Worm (Caenorhabditis elegans) whole organism, L1 larva: ENCODE data around the gene sri-60.

ENCODE experiments used
- C16A3.4 ChIP-seq: fragments of 150-350 bp; optimal IDR thresholded peaks from 2 replicates; lab custom pipeline; 2014; ENCODE audit warnings: missing biosample characterization, missing genetic modification characterization
- swsn-7 ChIP-seq: sonication (generic microtip); optimal IDR thresholded peaks from 2 replicates; lab custom pipeline; 2016; ENCODE audit warnings: missing genetic modification characterization, missing compliant biosample characterization

DNA sequence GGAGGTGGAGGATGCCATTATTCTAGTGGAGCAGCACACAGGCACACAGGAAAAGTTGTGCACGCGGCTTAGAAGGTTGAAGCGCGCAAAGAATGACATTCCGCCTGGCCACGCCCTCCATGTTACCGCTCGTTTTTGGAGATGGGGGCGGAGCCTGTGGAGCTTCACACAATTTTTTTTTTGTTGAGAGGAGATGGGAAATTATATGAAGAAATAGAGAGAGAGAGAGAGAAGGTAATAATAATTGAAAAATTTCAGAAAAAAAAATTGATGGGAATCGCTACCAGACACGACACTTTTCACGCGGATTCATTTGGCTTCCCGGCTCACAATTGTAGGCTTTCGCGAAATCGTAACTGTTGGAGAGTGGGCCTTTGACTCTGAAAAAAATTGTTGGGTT, 14.7 kb upstream of the sri-60 start, which contains the start of gene T05A8.3:
- TF ChIP-seq swsn-7 (tag; lab: Kevin White, UChicago) (no peak), C16A3.4 (tag; lab: Kevin White, UChicago) (no peak)
